Fruit fly (Drosophila melanogaster): ENCODE measurements around the gene Oga.
A peak's percentile ranks its signal among the peaks of the same experiment; 100 is the strongest.

Gene Oga

dm6 chr3R:21195210-21195967 is 23.5 kb upstream of the Oga start:
- TF ChIP-seq peb (GFP tag; IDR thresholded peaks at IDR 0.05) (no peak), CG15011 (GFP tag; optimal IDR thresholded peaks at IDR 0.05) (no peak), CG2120 (GFP tag; optimal IDR thresholded peaks at IDR 0.05) (peak; percentile 15), Dp (GFP tag; optimal IDR thresholded peaks at IDR 0.05) (no peak), so (GFP tag; IDR thresholded peaks at IDR 0.05) (peak; percentile 17; the same call in 1 of the 3 replicates), gsb (GFP tag; IDR thresholded peaks at IDR 0.05) (no peak), CG4854 (GFP tag; optimal IDR thresholded peaks at IDR 0.05) (no peak), grau (tag; optimal IDR thresholded peaks at IDR 0.05) (peak; percentile 25), sens-2 (GFP tag; IDR thresholded peaks at IDR 0.05) (0 out of 2 replicates have a peak, but pooled peaks have one; percentile 37), lola (GFP tag; optimal IDR thresholded peaks at IDR 0.05) (peak in 1 of 3 experiments; percentile 25), ATbp (GFP tag; optimal IDR thresholded peaks at IDR 0.05) (peak; percentile 6), en (GFP tag; optimal IDR thresholded peaks at IDR 0.05) (no peak), CG31388 (GFP tag; optimal IDR thresholded peaks at IDR 0.05) (no peak), CG4730 (GFP tag; IDR thresholded peaks at IDR 0.05) (no peak), trem (tag; optimal IDR thresholded peaks at IDR 0.05) (no peak), CG34224 (GFP tag; IDR thresholded peaks at IDR 0.05; ENCODE audit: partially characterized antibody) (no peak), Hr51 (GFP tag; optimal IDR thresholded peaks at IDR 0.05) (no peak), Oli (tag; optimal IDR thresholded peaks at IDR 0.05) (peak; percentile 32), Sox102F (GFP tag; optimal IDR thresholded peaks at IDR 0.05) (peak; percentile 7), CG7839 (tag; optimal IDR thresholded peaks at IDR 0.05) (peak; percentile 2), bsh (GFP tag; optimal IDR thresholded peaks at IDR 0.05) (peak in 1 of 2 experiments; percentile 40), az2 (GFP tag; optimal IDR thresholded peaks at IDR 0.05) (peak; percentile 26), B-H2 (GFP tag; optimal IDR thresholded peaks at IDR 0.05) (no peak), Xbp1 (GFP tag; optimal IDR thresholded peaks at IDR 0.05) (peak; percentile 14), cato (GFP tag; optimal IDR thresholded peaks at IDR 0.05; ENCODE audit: borderline replicate concordance) (no peak), gem (tag; optimal IDR thresholded peaks at IDR 0.05) (peak; percentile 53), ci (GFP tag; IDR thresholded peaks at IDR 0.05) (0 out of 3 replicates have a peak, but pooled peaks have one; percentile 56), nmo (GFP tag; optimal IDR thresholded peaks at IDR 0.05) (peak; percentile 9), CG31441 (GFP tag; IDR thresholded peaks at IDR 0.05) (0 out of 2 replicates have a peak, but pooled peaks have one; percentile 35), CG13123 (GFP tag; optimal IDR thresholded peaks at IDR 0.05) (no peak), HmgD (GFP tag; optimal IDR thresholded peaks at IDR 0.05) (no peak), Ets65A (GFP tag) (peak; percentile 78), Hsf (GFP tag; optimal IDR thresholded peaks at IDR 0.05) (peak; percentile 2), CG8388 (GFP tag; optimal IDR thresholded peaks at IDR 0.05) (peak; percentile 1), CG2678 (tag; optimal IDR thresholded peaks at IDR 0.05) (peak; percentile 21), unpg (GFP tag; optimal IDR thresholded peaks at IDR 0.05) (peak; percentile 9), CG10979 (tag; optimal IDR thresholded peaks at IDR 0.05) (peak; percentile 12), CG11398 (GFP tag; optimal IDR thresholded peaks at IDR 0.05) (no peak), CG6175 (GFP tag; IDR thresholded peaks at IDR 0.05) (no peak), vvl (GFP tag; IDR thresholded peaks at IDR 0.05) (0 out of 2 replicates have a peak, but pooled peaks have one; percentile 36), esg (GFP tag; conservative IDR thresholded peaks at IDR 0.05) (peak; percentile 7; the same call in 1 of the 2 replicates), rib (GFP tag; IDR thresholded peaks at IDR 0.05) (no peak), Lhr (GFP tag; optimal IDR thresholded peaks at IDR 0.05) (no peak), Med (GFP tag) (peak; percentile 17), CG9727 (GFP tag; optimal IDR thresholded peaks at IDR 0.05) (peak; percentile 23), Drgx (GFP tag; IDR thresholded peaks at IDR 0.05) (peak; percentile 67), btn (GFP tag; optimal IDR thresholded peaks at IDR 0.05) (no peak), pb (GFP tag; optimal IDR thresholded peaks at IDR 0.05) (no peak)
